Worm (Caenorhabditis elegans) whole organism, L2 larva: ENCODE measurements around the gene F19B2.5.

Source experiments
- ama-1 ChIP-seq: fragments of 150-350 bp; optimal IDR thresholded peaks from 2 replicates; lab custom pipeline; 2018; ENCODE audit warnings: inconsistent platforms
- blmp-1 ChIP-seq: sonication (generic microtip); optimal IDR thresholded peaks from 2 replicates; lab custom pipeline; 2017; ENCODE audit warnings: missing genetic modification characterization, mild to moderate bottlenecking, missing compliant biosample characterization, antibody characterized with exemption, moderate library complexity; ENCODE audit not compliant: insufficient read depth
- egl-27 ChIP-seq: sonication (generic microtip); optimal IDR thresholded peaks from 3 replicates; lab custom pipeline; 2017; ENCODE audit warnings: missing biosample characterization, missing genetic modification reagents, missing genetic modification characterization
- elt-3 ChIP-seq: sonication (generic microtip); optimal IDR thresholded peaks from 2 replicates; lab custom pipeline; 2017; ENCODE audit warnings: missing biosample characterization, missing genetic modification characterization
- mdl-1 ChIP-seq, 2 experiments: fragments of 150-350 bp in 1 of 2; sonication (generic microtip) in 1 of 2; optimal IDR thresholded peaks; 2 replicates each; lab custom pipeline; 2017; ENCODE audit warnings: missing biosample characterization in 2 of 2, missing genetic modification characterization in 2 of 2
- nhr-12 ChIP-seq: fragments of 150-350 bp; optimal IDR thresholded peaks from 2 replicates; lab custom pipeline; 2014; ENCODE audit warnings: missing biosample characterization, missing genetic modification characterization
- nhr-21 ChIP-seq: fragments of 150-350 bp; optimal IDR thresholded peaks from 2 replicates; lab custom pipeline; 2014; ENCODE audit warnings: missing biosample characterization, missing genetic modification characterization
- nhr-23 ChIP-seq: fragments of 150-350 bp; optimal IDR thresholded peaks from 2 replicates; lab custom pipeline; 2014; ENCODE audit warnings: missing biosample characterization, missing genetic modification reagents, missing genetic modification characterization
- nhr-77 ChIP-seq: fragments of 150-350 bp; optimal IDR thresholded peaks from 2 replicates; lab custom pipeline; 2014; ENCODE audit warnings: missing biosample characterization, missing genetic modification characterization
- sem-4 ChIP-seq: fragments of 150-350 bp; optimal IDR thresholded peaks from 2 replicates; lab custom pipeline; 2014; ENCODE audit warnings: missing biosample characterization, missing genetic modification reagents, missing genetic modification characterization
- sma-3 ChIP-seq: sonication (generic microtip); optimal IDR thresholded peaks from 2 replicates; lab custom pipeline; 2016; ENCODE audit warnings: missing genetic modification reagents, missing genetic modification characterization, missing compliant biosample characterization
- snpc-4 ChIP-seq: fragments of 150-350 bp; optimal IDR thresholded peaks from 2 replicates; lab custom pipeline; 2014; ENCODE audit warnings: missing biosample characterization, missing genetic modification characterization
- unc-62 ChIP-seq: fragments of 150-350 bp; optimal IDR thresholded peaks from 2 replicates; lab custom pipeline; 2014; ENCODE audit warnings: missing biosample characterization, missing genetic modification reagents, missing genetic modification characterization
- ztf-11 ChIP-seq: sonication (generic microtip); optimal IDR thresholded peaks from 2 replicates; lab custom pipeline; 2017; ENCODE audit warnings: missing biosample characterization, missing genetic modification characterization

DNA sequence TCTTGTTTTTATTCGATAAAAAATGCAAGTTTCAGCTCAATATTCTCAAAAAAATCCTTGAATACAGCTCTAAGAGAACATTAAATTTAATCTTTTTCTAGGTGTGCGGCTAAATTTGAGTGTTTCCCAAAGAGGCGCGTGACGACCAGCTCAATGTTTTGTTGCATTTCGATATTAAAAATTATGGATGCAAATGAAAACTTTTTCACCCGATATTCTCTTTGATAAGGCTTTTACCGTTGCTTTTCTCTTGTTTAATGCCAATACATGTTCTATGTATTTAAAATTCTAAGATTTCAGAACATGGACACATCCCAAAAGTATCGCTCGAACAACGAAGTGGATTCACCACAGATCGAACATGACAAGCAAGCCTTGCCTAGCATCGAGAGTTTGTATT, 5.7 kb downstream of the F19B2.5 start, which contains the start of gene F19B2.6:
- no peak for TF ChIP-seq nhr-23 (tag; lab: Kevin White, UChicago)
- TF ChIP-seq unc-62 (GFP tag; lab: Kevin White, UChicago): no peak
- no peak for TF ChIP-seq elt-3
- no peak for TF ChIP-seq nhr-12
- no peak for TF ChIP-seq blmp-1 (tag; lab: Kevin White, UChicago)
- TF ChIP-seq egl-27 (tag; lab: Kevin White, UChicago): no peak
- no peak for TF ChIP-seq ztf-11 (tag; lab: Kevin White, UChicago)
- TF ChIP-seq mdl-1 (tag; optimal IDR thresholded peaks at IDR 0.05; lab: Kevin White, UChicago): no peak
- no peak for TF ChIP-seq sem-4
- TF ChIP-seq snpc-4 (tag; lab: Kevin White, UChicago): no peak
- no peak for TF ChIP-seq nhr-77 (tag; lab: Kevin White, UChicago)
- TF ChIP-seq ama-1 (lab: Kevin White, UChicago): no peak
- no peak for TF ChIP-seq sma-3
- TF ChIP-seq nhr-21 (tag; lab: Kevin White, UChicago): no peak
